Fruit fly (Drosophila melanogaster): ENCODE measurements around the gene Pkd2.
A peak's percentile ranks its signal among the peaks of the same experiment; 100 is the strongest.

Pkd2 gene

DNA sequence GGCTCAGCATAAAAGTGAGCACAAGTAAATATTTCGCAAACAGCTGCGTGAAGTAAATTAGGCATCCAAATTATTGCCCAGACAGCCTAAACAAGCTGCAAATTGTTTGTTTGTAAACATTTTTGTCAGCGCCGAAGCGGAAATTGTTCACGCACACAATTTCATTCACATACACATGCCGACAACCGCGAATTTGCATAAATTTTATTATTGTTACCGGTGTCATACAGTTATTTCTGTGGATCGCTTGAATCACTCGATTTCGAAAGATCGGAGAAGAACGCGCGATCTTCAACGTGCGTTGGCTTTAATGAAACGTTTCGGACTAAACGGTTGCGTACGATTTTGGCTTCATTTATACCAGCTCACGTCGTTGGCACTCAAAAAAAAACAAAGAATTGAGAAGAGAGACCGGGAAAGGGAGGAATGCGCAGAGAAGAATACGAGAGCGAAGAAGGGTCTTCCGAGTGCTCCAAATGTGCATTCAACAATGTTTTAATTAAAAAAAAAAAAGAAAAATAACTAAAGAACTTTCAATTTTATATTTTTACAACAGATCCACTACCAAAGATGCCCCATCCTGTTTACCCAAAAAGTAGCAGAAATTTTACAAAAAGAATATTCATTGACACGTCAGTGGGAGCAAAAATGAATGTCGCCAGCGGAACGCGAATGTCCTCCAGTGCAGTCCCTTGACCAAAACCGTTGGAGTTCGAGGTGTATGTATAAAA, 25.2 kb downstream of the Pkd2 start, which contains the start of gene vir-1 (continued):
- no peak; the same call in 1 of the 2 replicates for TF ChIP-seq inv (GFP tag; IDR thresholded peaks at IDR 0.05; ENCODE audit: partially characterized antibody)
- no peak for TF ChIP-seq gcm (GFP tag; optimal IDR thresholded peaks at IDR 0.05)
- no peak for TF ChIP-seq bigmax (GFP tag; optimal IDR thresholded peaks at IDR 0.05)
- TF ChIP-seq C15 (GFP tag; IDR thresholded peaks at IDR 0.05): no peak
- TF ChIP-seq CG18011 (GFP tag; optimal IDR thresholded peaks at IDR 0.05): no peak
- no peak for TF ChIP-seq ind (GFP tag; optimal IDR thresholded peaks at IDR 0.05)
- no peak for TF ChIP-seq CG8089 (GFP tag; optimal IDR thresholded peaks at IDR 0.05)
- no peak for TF ChIP-seq so (GFP tag; IDR thresholded peaks at IDR 0.05)
- TF ChIP-seq CG32772 (GFP tag; IDR thresholded peaks at IDR 0.05): no peak
- TF ChIP-seq corto (GFP tag; optimal IDR thresholded peaks at IDR 0.05): no peak
- TF ChIP-seq CG11456 (GFP tag; IDR thresholded peaks at IDR 0.05): no peak
- no peak for TF ChIP-seq tna (GFP tag; IDR thresholded peaks at IDR 0.05; ENCODE audit: partially characterized antibody)
- no peak for TF ChIP-seq Xrp1 (GFP tag; IDR thresholded peaks at IDR 0.05)
- TF ChIP-seq GATAe (GFP tag; conservative IDR thresholded peaks at IDR 0.05): no peak
- no peak for TF ChIP-seq nerfin-1 (tag; optimal IDR thresholded peaks at IDR 0.05)
- TF ChIP-seq CG12391 (tag; optimal IDR thresholded peaks at IDR 0.05): no peak
- TF ChIP-seq CG12236 (GFP tag; optimal IDR thresholded peaks at IDR 0.05): no peak
- no peak for TF ChIP-seq Dek (tag; optimal IDR thresholded peaks at IDR 0.05)
- TF ChIP-seq gfzf (GFP tag; optimal IDR thresholded peaks at IDR 0.05): no peak
- no peak for TF ChIP-seq CG18764 (GFP tag; optimal IDR thresholded peaks at IDR 0.05)
- TF ChIP-seq CG8388 (GFP tag; optimal IDR thresholded peaks at IDR 0.05): no peak
- TF ChIP-seq sens (GFP tag): peak; percentile 62
- TF ChIP-seq CG15073 (GFP tag; optimal IDR thresholded peaks at IDR 0.05): no peak
- no peak for TF ChIP-seq hth (optimal IDR thresholded peaks at IDR 0.05)
- TF ChIP-seq CG6272 (GFP tag; IDR thresholded peaks at IDR 0.05): no peak
- peak; percentile 18 for TF ChIP-seq Jarid2 (GFP tag; optimal IDR thresholded peaks at IDR 0.05)

DNA sequence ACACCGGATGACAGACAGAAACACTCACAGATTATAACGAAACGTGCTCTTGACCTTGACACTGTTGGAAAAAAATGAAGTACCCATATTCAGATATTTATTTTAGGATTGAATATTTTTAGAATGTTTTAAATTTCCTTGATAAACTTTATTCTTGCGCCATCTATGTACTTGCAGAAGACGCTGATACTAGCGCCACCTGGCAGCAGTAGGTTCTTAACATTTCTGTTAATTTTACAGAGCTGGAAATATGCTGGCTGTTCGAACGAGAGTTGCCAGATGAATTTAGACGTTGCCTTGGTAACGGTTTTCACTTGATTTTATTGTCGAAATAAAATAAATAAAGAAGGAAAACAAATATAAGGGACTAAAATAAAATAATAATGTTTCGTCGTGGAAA, 26.5 kb downstream of the Pkd2 start, which contains the start of gene Fam92:
Fam92 (plus strand) TSS at position 350 of the 400 bp plus-strand sequence.
- TF ChIP-seq CG14860 (GFP tag; IDR thresholded peaks at IDR 0.05; ENCODE audit: partially characterized antibody) (no peak), odd (GFP tag; optimal IDR thresholded peaks at IDR 0.05) (no peak), zfh2 (GFP tag; optimal IDR thresholded peaks at IDR 0.05) (peak; percentile 11), NfI (GFP tag; optimal IDR thresholded peaks at IDR 0.05) (peak; percentile 71), CG4424 (GFP tag; optimal IDR thresholded peaks at IDR 0.05) (peak; percentile 39), CG4617 (GFP tag; optimal IDR thresholded peaks at IDR 0.05; ENCODE audit: borderline replicate concordance) (peak; percentile 2), Chrac-16 (GFP tag; optimal IDR thresholded peaks at IDR 0.05) (peak; percentile 57), CG17328 (GFP tag; IDR thresholded peaks at IDR 0.05) (peak; percentile 34; the same call in 1 of the 2 replicates), trem (tag; optimal IDR thresholded peaks at IDR 0.05) (peak; percentile 63), Neu2 (GFP tag; optimal IDR thresholded peaks at IDR 0.05; ENCODE audit: borderline replicate concordance) (no peak), twi (tag; optimal IDR thresholded peaks at IDR 0.05) (peak; percentile 29), lbe (GFP tag; optimal IDR thresholded peaks at IDR 0.05) (peak; percentile 51), pros (GFP tag; optimal IDR thresholded peaks at IDR 0.05) (no peak), Eip74EF (GFP tag; optimal IDR thresholded peaks at IDR 0.05) (no peak), hbn (GFP tag; IDR thresholded peaks at IDR 0.05; ENCODE audit: partially characterized antibody) (no peak), CG13424 (tag; optimal IDR thresholded peaks at IDR 0.05) (peak; percentile 53), nau (GFP tag; optimal IDR thresholded peaks at IDR 0.05) (peak; percentile 54), CG18619 (GFP tag; optimal IDR thresholded peaks at IDR 0.05) (peak; percentile 2), Pdp1 (GFP tag; optimal IDR thresholded peaks at IDR 0.05) (peak; percentile 45 to 55), gem (tag; optimal IDR thresholded peaks at IDR 0.05) (peak; percentile 54), Rx (GFP tag; IDR thresholded peaks at IDR 0.05) (no peak), chn (GFP tag; optimal IDR thresholded peaks at IDR 0.05) (peak; percentile 7), CG1024 (GFP tag; IDR thresholded peaks at IDR 0.05) (peak; percentile 24; the same call in 1 of the 2 replicates), CG11456 (GFP tag; IDR thresholded peaks at IDR 0.05) (peak; percentile 87), CG16815 (GFP tag; optimal IDR thresholded peaks at IDR 0.05) (no peak)

Data from whole organism, embryonic.